Fruit fly (Drosophila melanogaster) whole organism, prepupa: ENCODE measurements around the gene CG7218.
A peak's percentile ranks its signal among the peaks of the same experiment; 100 is the strongest.

Experiments used
- Blimp-1 ChIP-seq: fragments of 200-800 bp; sonication (Bioruptor generic); optimal IDR thresholded peaks from 3 replicates; lab custom pipeline; 2017; ENCODE audit warnings: missing biosample characterization, missing genetic modification characterization, mild to moderate bottlenecking, moderate library complexity, missing genetic modification reagents
- CG10631 ChIP-seq: fragments of 200-800 bp; sonication (Bioruptor generic); optimal IDR thresholded peaks from 2 replicates; lab custom pipeline; 2016; ENCODE audit warnings: missing biosample characterization, missing genetic modification characterization
- CG10669 ChIP-seq: fragments of 200-800 bp; sonication (Bioruptor generic); optimal IDR thresholded peaks from 3 replicates; lab custom pipeline; 2018; ENCODE audit warnings: missing biosample characterization, mild to moderate bottlenecking, missing genetic modification characterization, moderate library complexity
- CG11762 ChIP-seq: fragments of 200-800 bp; sonication (Bioruptor generic); optimal IDR thresholded peaks from 3 replicates; lab custom pipeline; 2016; ENCODE audit warnings: missing biosample characterization, missing genetic modification characterization; ENCODE audit not compliant: insufficient read depth
- CG11902 ChIP-seq: fragments of 200-800 bp; sonication (Bioruptor generic); optimal IDR thresholded peaks from 3 replicates; lab custom pipeline; 2016; ENCODE audit warnings: missing biosample characterization, missing genetic modification characterization
- CG15336 ChIP-seq: fragments of 200-800 bp; sonication (Bioruptor generic); IDR thresholded peaks from 2 replicates; pipeline ENCODE4 v1.3.6; 2022; ENCODE audit warnings: missing biosample characterization, missing genetic modification characterization
- CG1621 ChIP-seq: fragments of 200-800 bp; sonication (Bioruptor generic); optimal IDR thresholded peaks from 3 replicates; lab custom pipeline; 2018; ENCODE audit warnings: missing biosample characterization, mild to moderate bottlenecking, missing genetic modification characterization
- CG16779 ChIP-seq: fragments of 200-800 bp; sonication (Bioruptor generic); optimal IDR thresholded peaks from 3 replicates; lab custom pipeline; 2017; ENCODE audit warnings: missing biosample characterization, mild to moderate bottlenecking, missing genetic modification characterization
- CG3032 ChIP-seq: fragments of 200-800 bp; optimal IDR thresholded peaks from 2 replicates; lab custom pipeline; 2019; ENCODE audit warnings: missing biosample characterization, mild to moderate bottlenecking, missing genetic modification characterization, moderate library complexity
- CG31627 ChIP-seq: fragments of 200-800 bp; sonication (Bioruptor generic); optimal IDR thresholded peaks from 3 replicates; lab custom pipeline; 2016; ENCODE audit warnings: missing biosample characterization, missing genetic modification characterization
- CG32006 ChIP-seq: fragments of 200-800 bp; sonication (Bioruptor generic); optimal IDR thresholded peaks from 3 replicates; lab custom pipeline; 2017; ENCODE audit warnings: missing biosample characterization, mild to moderate bottlenecking, missing genetic modification characterization
- CG6276 ChIP-seq: fragments of 200-800 bp; sonication (Bioruptor generic); optimal IDR thresholded peaks from 2 replicates; lab custom pipeline; 2017; ENCODE audit warnings: missing biosample characterization, mild to moderate bottlenecking, missing genetic modification characterization
- CG6792 ChIP-seq: fragments of 200-800 bp; sonication (Bioruptor generic); optimal IDR thresholded peaks from 3 replicates; lab custom pipeline; 2016; ENCODE audit warnings: missing biosample characterization, missing genetic modification characterization
- CG6854 ChIP-seq: fragments of 200-800 bp; sonication (Bioruptor generic); optimal IDR thresholded peaks from 2 replicates; lab custom pipeline; 2017; ENCODE audit warnings: missing biosample characterization, mild to moderate bottlenecking, missing genetic modification characterization
- CG7368 ChIP-seq: fragments of 200-800 bp; sonication (Bioruptor generic); optimal IDR thresholded peaks from 3 replicates; lab custom pipeline; 2016; ENCODE audit warnings: missing biosample characterization, missing genetic modification characterization
- CG8119 ChIP-seq: fragments of 200-800 bp; sonication (Bioruptor generic); IDR thresholded peaks from 3 replicates; pipeline ENCODE4 v1.3.6; 2022; ENCODE audit warnings: missing biosample characterization, missing genetic modification characterization
- CG8319 ChIP-seq: fragments of 200-800 bp; sonication (Bioruptor generic); optimal IDR thresholded peaks from 3 replicates; lab custom pipeline; 2016; ENCODE audit warnings: missing biosample characterization, missing genetic modification characterization
- CG8632 ChIP-seq: fragments of 200-800 bp; sonication (Bioruptor generic); optimal IDR thresholded peaks from 3 replicates; lab custom pipeline; 2016; ENCODE audit warnings: missing biosample characterization, missing genetic modification characterization
- Eip75B ChIP-seq: fragments of 200-800 bp; sonication (Bioruptor generic); optimal IDR thresholded peaks from 3 replicates; lab custom pipeline; 2016; ENCODE audit warnings: missing biosample characterization, missing genetic modification characterization
- Eip78C ChIP-seq: fragments of 200-800 bp; sonication (Bioruptor generic); peaks from one replicate; lab custom pipeline; 2016; ENCODE audit warnings: missing biosample characterization, missing genetic modification characterization
- Ets21C ChIP-seq: fragments of 200-800 bp; sonication (Bioruptor generic); optimal IDR thresholded peaks from 3 replicates; lab custom pipeline; 2016; ENCODE audit warnings: missing biosample characterization, missing genetic modification characterization
- Gug ChIP-seq: fragments of 200-800 bp; sonication (Bioruptor generic); IDR thresholded peaks from 2 replicates; pipeline ENCODE4 v1.3.6; 2022; ENCODE audit warnings: missing biosample characterization, missing genetic modification characterization
- Hr39 ChIP-seq: fragments of 200-800 bp; sonication (Bioruptor generic); optimal IDR thresholded peaks from 2 replicates; lab custom pipeline; 2016; ENCODE audit warnings: missing biosample characterization, missing genetic modification characterization
- Hr4 ChIP-seq: fragments of 200-800 bp; sonication (Bioruptor generic); optimal IDR thresholded peaks from 3 replicates; lab custom pipeline; 2016; ENCODE audit warnings: missing biosample characterization, missing genetic modification characterization
- Met ChIP-seq: fragments of 200-800 bp; sonication (Bioruptor generic); optimal IDR thresholded peaks from 3 replicates; lab custom pipeline; 2016; ENCODE audit warnings: missing biosample characterization, missing genetic modification characterization
- Sox14 ChIP-seq: fragments of 200-800 bp; sonication (Bioruptor generic); optimal IDR thresholded peaks from 3 replicates; lab custom pipeline; 2016; ENCODE audit warnings: missing biosample characterization, missing genetic modification characterization
- achi ChIP-seq: fragments of 200-800 bp; sonication (Bioruptor generic); optimal IDR thresholded peaks from 3 replicates; lab custom pipeline; 2016; ENCODE audit warnings: missing biosample characterization, missing genetic modification characterization
- acj6 ChIP-seq: fragments of 200-800 bp; sonication (Bioruptor generic); optimal IDR thresholded peaks from 3 replicates; lab custom pipeline; 2016; ENCODE audit warnings: missing biosample characterization, missing genetic modification characterization
- cyc ChIP-seq: fragments of 200-800 bp; sonication (Bioruptor generic); optimal IDR thresholded peaks from 3 replicates; lab custom pipeline; 2016; ENCODE audit warnings: missing biosample characterization, missing genetic modification characterization
- dac ChIP-seq: fragments of 200-800 bp; sonication (Bioruptor generic); optimal IDR thresholded peaks from 2 replicates; lab custom pipeline; 2017; ENCODE audit warnings: missing biosample characterization, mild to moderate bottlenecking, missing genetic modification characterization
- dsx ChIP-seq: fragments of 200-800 bp; optimal IDR thresholded peaks from 3 replicates; lab custom pipeline; 2019; ENCODE audit warnings: missing biosample characterization, mild to moderate bottlenecking, missing genetic modification characterization, moderate library complexity; ENCODE audit not compliant: poor library complexity, severe bottlenecking
- fd85E ChIP-seq: fragments of 200-800 bp; sonication (Bioruptor generic); optimal IDR thresholded peaks from 3 replicates; lab custom pipeline; 2016; ENCODE audit warnings: missing biosample characterization, missing genetic modification characterization
- fkh ChIP-seq: fragments of 200-800 bp; sonication (Bioruptor generic); optimal IDR thresholded peaks from 3 replicates; lab custom pipeline; 2017; ENCODE audit warnings: missing biosample characterization, mild to moderate bottlenecking, missing genetic modification characterization, moderate library complexity
- lz ChIP-seq: fragments of 200-800 bp; sonication (Bioruptor generic); optimal IDR thresholded peaks from 3 replicates; lab custom pipeline; 2016; ENCODE audit warnings: missing biosample characterization, missing genetic modification characterization
- net ChIP-seq: fragments of 200-800 bp; sonication (Bioruptor generic); optimal IDR thresholded peaks from 3 replicates; lab custom pipeline; 2016; ENCODE audit warnings: missing biosample characterization, missing genetic modification characterization
- salr ChIP-seq, 2 experiments: fragments of 200-800 bp; sonication (Bioruptor generic); optimal IDR thresholded peaks; 3 replicates each; lab custom pipeline; 2016 to 2018; ENCODE audit warnings: missing biosample characterization in 2 of 2, missing genetic modification characterization in 2 of 2, mild to moderate bottlenecking in 1 of 2
- ss ChIP-seq, 2 experiments: fragments of 200-800 bp; sonication (Bioruptor generic); optimal IDR thresholded peaks; 2 replicates in 1 of 2; 3 replicates in 1 of 2; lab custom pipeline; 2017 to 2018; ENCODE audit warnings: mild to moderate bottlenecking in 2 of 2, missing biosample characterization in 2 of 2, missing genetic modification characterization in 2 of 2, moderate library complexity in 1 of 2
- topi ChIP-seq: fragments of 200-800 bp; sonication (Bioruptor generic); optimal IDR thresholded peaks from 3 replicates; lab custom pipeline; 2016; ENCODE audit warnings: missing biosample characterization, missing genetic modification characterization
- vri ChIP-seq: fragments of 200-800 bp; sonication (Bioruptor generic); optimal IDR thresholded peaks from 3 replicates; lab custom pipeline; 2016; ENCODE audit warnings: missing biosample characterization, mild to moderate bottlenecking, missing genetic modification characterization

Gene CG7218

dm6 chr3R:18196991-18197801, 33.0 kb upstream of the CG7218 start (continued):
- peak; percentile 30 for TF ChIP-seq CG11902 (GFP tag; lab: Kevin White, UChicago)
- TF ChIP-seq CG10631 (GFP tag; lab: Kevin White, UChicago) = peak; percentile 68
- no peak for TF ChIP-seq CG8119
- TF ChIP-seq fkh (GFP tag; lab: Kevin White, UChicago) = peak; percentile 17
- TF ChIP-seq lz (GFP tag; lab: Kevin White, UChicago) = peak; percentile 54
- no peak for TF ChIP-seq CG8319 (GFP tag; lab: Kevin White, UChicago)
- TF ChIP-seq CG6276 (GFP tag; lab: Kevin White, UChicago) = peak; percentile 96
- TF ChIP-seq CG7368 (GFP tag; lab: Kevin White, UChicago) = peak; percentile 10
- TF ChIP-seq Ets21C (GFP tag; lab: Kevin White, UChicago) = peak; percentile 41
- peak; percentile 54 for TF ChIP-seq topi (GFP tag; lab: Kevin White, UChicago)
- TF ChIP-seq acj6 = peak; percentile 53
- TF ChIP-seq CG32006 (GFP tag; lab: Kevin White, UChicago) = peak; percentile 67
- TF ChIP-seq CG15336 (GFP tag; lab: Robert Waterston, UW) = no peak
- peak; percentile 59 for TF ChIP-seq Sox14 (GFP tag; lab: Kevin White, UChicago)
- peak; percentile 17 for TF ChIP-seq cyc
- TF ChIP-seq Eip78C (GFP tag; lab: Kevin White, UChicago) = peak; percentile 88
- TF ChIP-seq Hr4 (GFP tag; lab: Kevin White, UChicago) = peak; percentile 44
- peak; percentile 76 for TF ChIP-seq CG3032 (tag; lab: Kevin White, UChicago)
- peak; percentile 95 to 96 for TF ChIP-seq ss (GFP tag; optimal IDR thresholded peaks at IDR 0.05; lab: Kevin White, UChicago)
- TF ChIP-seq CG1621 (tag; lab: Kevin White, UChicago) = peak; percentile 91

dm6 chr3R:18196622-18196990, 32.4 kb upstream of the CG7218 start:
- TF ChIP-seq Blimp-1 (no peak), Eip75B (GFP tag; lab: Kevin White, UChicago) (no peak), ss (GFP tag; optimal IDR thresholded peaks at IDR 0.05; lab: Kevin White, UChicago) (no peak), fd85E (no peak), Gug (GFP tag; lab: Robert Waterston, UW) (no peak), fkh (GFP tag; lab: Kevin White, UChicago) (no peak), vri (GFP tag; lab: Kevin White, UChicago) (no peak), CG6276 (GFP tag; lab: Kevin White, UChicago) (no peak), acj6 (no peak), CG8632 (no peak), CG8119 (no peak), CG16779 (tag; lab: Kevin White, UChicago) (no peak), CG8319 (GFP tag; lab: Kevin White, UChicago) (no peak), CG6792 (no peak), CG11762 (GFP tag; lab: Kevin White, UChicago) (no peak)

- TF ChIP-seq CG8119 (no peak), CG32006 (GFP tag; lab: Kevin White, UChicago) (no peak), CG16779 (tag; lab: Kevin White, UChicago) (no peak), vri (GFP tag; lab: Kevin White, UChicago) (no peak), lz (GFP tag; lab: Kevin White, UChicago) (no peak)
These were observed 31.1 kb upstream of the CG7218 start for dm6 chr3R:18195295-18195694.

dm6 chr3R:18191867-18192266, 27.7 kb upstream of the CG7218 start, which contains the start of gene CG14313:
TSS of gene CG14313 (minus strand) at chr3R:18191967.
- TF ChIP-seq CG8319 (GFP tag; lab: Kevin White, UChicago) = no peak
- TF ChIP-seq ss (GFP tag; optimal IDR thresholded peaks at IDR 0.05; lab: Kevin White, UChicago) = peak in 1 of 2 experiments; percentile 55

dm6 chr3R:18188702-18189125, 24.5 kb upstream of the CG7218 start, which contains the start of the genes CG12321 and MED17:
TSS of gene CG12321 (minus strand) at chr3R:18188707.
TSS of gene MED17 (plus strand) at chr3R:18189072.
- TF ChIP-seq Met (GFP tag; lab: Kevin White, UChicago) (peak; percentile 82), dac (GFP tag; lab: Kevin White, UChicago) (peak; percentile 57), CG31627 (GFP tag; lab: Kevin White, UChicago) (peak; percentile 83), net (GFP tag; lab: Kevin White, UChicago) (peak; percentile 76), Blimp-1 (peak; percentile 77), dsx (GFP tag; lab: Kevin White, UChicago) (peak; percentile 59), salr (GFP tag; optimal IDR thresholded peaks at IDR 0.05; lab: Kevin White, UChicago) (peak; percentile 43 to 89), CG10669 (GFP tag; lab: Kevin White, UChicago) (peak; percentile 78), lz (GFP tag; lab: Kevin White, UChicago) (peak; percentile 72), fkh (GFP tag; lab: Kevin White, UChicago) (no peak), CG11762 (GFP tag; lab: Kevin White, UChicago) (peak; percentile 75), Eip75B (GFP tag; lab: Kevin White, UChicago) (no peak), acj6 (peak; percentile 93), CG6854 (GFP tag; lab: Kevin White, UChicago) (peak; percentile 37), achi (peak; percentile 88), CG6276 (GFP tag; lab: Kevin White, UChicago) (no peak), Hr39 (GFP tag; lab: Kevin White, UChicago) (peak; percentile 78), Gug (GFP tag; lab: Robert Waterston, UW) (peak; percentile 79)
